Fruit fly (Drosophila melanogaster): ENCODE measurements around the gene Gmppb.

dm6 chr3R:4855711-4856110 is 44.5 kb downstream of the Gmppb start:
- TF ChIP-seq CG8478 (optimal IDR thresholded peaks at IDR 0.05) (no peak), pan (optimal IDR thresholded peaks at IDR 0.05) (no peak), usp (GFP tag; optimal IDR thresholded peaks at IDR 0.05) (no peak), psq (optimal IDR thresholded peaks at IDR 0.05) (no peak)
